Worm (Caenorhabditis elegans) whole organism, L2 larva: Measurements from ENCODE around the gene F29B9.1.

Source experiments
- C34F6.9 ChIP-seq: fragments of 150-350 bp; optimal IDR thresholded peaks from 2 replicates; lab custom pipeline; 2014; ENCODE audit warnings: missing biosample characterization, missing genetic modification characterization
- F13H6.1 ChIP-seq: sonication (generic microtip); optimal IDR thresholded peaks from 2 replicates; lab custom pipeline; 2016; ENCODE audit warnings: missing genetic modification characterization, missing compliant biosample characterization
- Y55F3AM.14 ChIP-seq: fragments of 200-800 bp; sonication (Bioruptor generic); optimal IDR thresholded peaks from 2 replicates; lab custom pipeline; 2018; ENCODE audit warnings: mild to moderate bottlenecking, missing genetic modification characterization, missing compliant biosample characterization
- ZK546.5 ChIP-seq: sonication (generic microtip); optimal IDR thresholded peaks from 2 replicates; lab custom pipeline; 2017; ENCODE audit warnings: missing biosample characterization, missing genetic modification characterization
- alr-1 ChIP-seq: fragments of 150-350 bp; optimal IDR thresholded peaks from 2 replicates; lab custom pipeline; 2014; ENCODE audit warnings: missing biosample characterization, missing genetic modification characterization
- ama-1 ChIP-seq: fragments of 150-350 bp; optimal IDR thresholded peaks from 2 replicates; lab custom pipeline; 2018; ENCODE audit warnings: inconsistent platforms
- blmp-1 ChIP-seq: sonication (generic microtip); optimal IDR thresholded peaks from 2 replicates; lab custom pipeline; 2017; ENCODE audit warnings: missing genetic modification characterization, mild to moderate bottlenecking, missing compliant biosample characterization, antibody characterized with exemption, moderate library complexity; ENCODE audit not compliant: insufficient read depth
- ceh-82 ChIP-seq: fragments of 150-350 bp; optimal IDR thresholded peaks from 2 replicates; lab custom pipeline; 2014; ENCODE audit warnings: missing biosample characterization, missing genetic modification characterization
- dmd-4 ChIP-seq: sonication (generic microtip); optimal IDR thresholded peaks from 2 replicates; lab custom pipeline; 2017; ENCODE audit warnings: missing biosample characterization, missing genetic modification characterization
- egl-27 ChIP-seq: sonication (generic microtip); optimal IDR thresholded peaks from 3 replicates; lab custom pipeline; 2017; ENCODE audit warnings: missing biosample characterization, missing genetic modification reagents, missing genetic modification characterization
- elt-1 ChIP-seq: fragments of 150-350 bp; optimal IDR thresholded peaks from 2 replicates; lab custom pipeline; 2014; ENCODE audit warnings: missing biosample characterization, missing genetic modification characterization
- fos-1 ChIP-seq: fragments of 150-350 bp; optimal IDR thresholded peaks from 2 replicates; lab custom pipeline; 2014; ENCODE audit warnings: missing biosample characterization, missing genetic modification characterization
- gmeb-1 ChIP-seq: fragments of 150-350 bp; optimal IDR thresholded peaks from 2 replicates; lab custom pipeline; 2014; ENCODE audit warnings: missing biosample characterization, missing genetic modification characterization
- lin-11 ChIP-seq: fragments of 150-350 bp; sonication (generic microtip); optimal IDR thresholded peaks from 2 replicates; lab custom pipeline; 2014; ENCODE audit warnings: missing biosample characterization, missing genetic modification characterization, inconsistent platforms, mixed read lengths
- lin-39 ChIP-seq: fragments of 150-350 bp; optimal IDR thresholded peaks from 2 replicates; lab custom pipeline; 2014; ENCODE audit warnings: missing biosample characterization, missing genetic modification reagents, missing genetic modification characterization
- lsy-2 ChIP-seq, 2 experiments: fragments of 150-350 bp in 1 of 2; sonication (generic microtip) in 1 of 2; optimal IDR thresholded peaks; 2 replicates each; lab custom pipeline; 2014 to 2017; ENCODE audit warnings: missing biosample characterization in 2 of 2, missing genetic modification characterization in 2 of 2
- mab-5 ChIP-seq: fragments of 150-350 bp; optimal IDR thresholded peaks from 2 replicates; lab custom pipeline; 2014; ENCODE audit warnings: missing biosample characterization, missing genetic modification characterization
- mbf-1 ChIP-seq: sonication (generic microtip); optimal IDR thresholded peaks from 2 replicates; lab custom pipeline; 2017; ENCODE audit warnings: missing biosample characterization, missing genetic modification characterization
- mdl-1 ChIP-seq, 2 experiments: fragments of 150-350 bp in 1 of 2; sonication (generic microtip) in 1 of 2; optimal IDR thresholded peaks; 2 replicates each; lab custom pipeline; 2017; ENCODE audit warnings: missing biosample characterization in 2 of 2, missing genetic modification characterization in 2 of 2
- nhr-10 ChIP-seq: sonication (generic microtip); optimal IDR thresholded peaks from 2 replicates; lab custom pipeline; 2017; ENCODE audit warnings: missing biosample characterization, missing genetic modification characterization
- nhr-12 ChIP-seq: fragments of 150-350 bp; optimal IDR thresholded peaks from 2 replicates; lab custom pipeline; 2014; ENCODE audit warnings: missing biosample characterization, missing genetic modification characterization
- nhr-21 ChIP-seq: fragments of 150-350 bp; optimal IDR thresholded peaks from 2 replicates; lab custom pipeline; 2014; ENCODE audit warnings: missing biosample characterization, missing genetic modification characterization
- nhr-23 ChIP-seq: fragments of 150-350 bp; optimal IDR thresholded peaks from 2 replicates; lab custom pipeline; 2014; ENCODE audit warnings: missing biosample characterization, missing genetic modification reagents, missing genetic modification characterization
- nhr-237 ChIP-seq: fragments of 150-350 bp; optimal IDR thresholded peaks from 2 replicates; lab custom pipeline; 2014; ENCODE audit warnings: missing biosample characterization, missing genetic modification characterization
- nhr-6 ChIP-seq: fragments of 150-350 bp; optimal IDR thresholded peaks from 2 replicates; lab custom pipeline; 2014; ENCODE audit warnings: missing biosample characterization, missing genetic modification characterization
- nhr-77 ChIP-seq: fragments of 150-350 bp; optimal IDR thresholded peaks from 2 replicates; lab custom pipeline; 2014; ENCODE audit warnings: missing biosample characterization, missing genetic modification characterization
- peb-1 ChIP-seq: fragments of 150-350 bp; optimal IDR thresholded peaks from 2 replicates; lab custom pipeline; 2014; ENCODE audit warnings: missing biosample characterization, missing genetic modification characterization
- sem-4 ChIP-seq: fragments of 150-350 bp; optimal IDR thresholded peaks from 2 replicates; lab custom pipeline; 2014; ENCODE audit warnings: missing biosample characterization, missing genetic modification reagents, missing genetic modification characterization
- skn-1 ChIP-seq: sonication (generic microtip); optimal IDR thresholded peaks from 2 replicates; lab custom pipeline; 2017; ENCODE audit warnings: missing biosample characterization, missing genetic modification characterization
- sma-9 ChIP-seq, 2 experiments: fragments of 150-350 bp in 1 of 2; sonication (generic microtip) in 1 of 2; optimal IDR thresholded peaks; 2 replicates each; lab custom pipeline; 2014 to 2016; ENCODE audit warnings: missing genetic modification characterization in 2 of 2, mild to moderate bottlenecking in 1 of 2, missing biosample characterization in 1 of 2, missing compliant biosample characterization in 1 of 2, missing genetic modification reagents in 1 of 2, moderate library complexity in 1 of 2
- unc-39 ChIP-seq: fragments of 150-350 bp; optimal IDR thresholded peaks from 2 replicates; lab custom pipeline; 2014; ENCODE audit warnings: missing biosample characterization, missing genetic modification characterization
- unc-62 ChIP-seq: fragments of 150-350 bp; optimal IDR thresholded peaks from 2 replicates; lab custom pipeline; 2014; ENCODE audit warnings: missing biosample characterization, missing genetic modification reagents, missing genetic modification characterization
- zag-1 ChIP-seq: fragments of 150-350 bp; optimal IDR thresholded peaks from 2 replicates; lab custom pipeline; 2014; ENCODE audit warnings: missing biosample characterization, missing genetic modification characterization
- ztf-1 ChIP-seq: fragments of 200-800 bp; sonication (Bioruptor generic); conservative IDR thresholded peaks from 2 replicates; pipeline ENCODE4 v1.3.6; 2022; ENCODE audit warnings: missing genetic modification characterization, missing compliant biosample characterization
- ztf-11 ChIP-seq: sonication (generic microtip); optimal IDR thresholded peaks from 2 replicates; lab custom pipeline; 2017; ENCODE audit warnings: missing biosample characterization, missing genetic modification characterization
- ztf-4 ChIP-seq: fragments of 150-350 bp; optimal IDR thresholded peaks from 2 replicates; lab custom pipeline; 2014; ENCODE audit warnings: missing biosample characterization, missing genetic modification characterization

Gene F29B9.1

DNA sequence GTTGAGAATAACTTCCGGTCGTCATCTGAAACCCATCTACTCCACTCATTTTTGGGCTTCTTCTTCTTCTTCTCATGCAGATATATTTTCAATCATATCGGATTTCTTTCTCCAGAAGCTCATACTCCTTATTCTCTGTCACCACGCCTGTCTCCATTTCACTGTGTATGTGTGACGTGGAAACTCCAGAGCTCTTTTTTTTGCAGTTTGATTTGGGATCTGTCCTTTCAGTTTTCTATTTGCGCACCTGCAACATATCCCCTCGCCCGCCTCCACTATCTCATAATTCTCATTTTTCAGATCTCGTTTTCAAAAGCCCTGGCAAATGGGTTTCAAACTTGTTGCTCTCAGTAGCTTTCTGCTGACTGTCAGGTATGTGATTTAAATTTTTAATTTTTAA lies 13.5 kb downstream of the F29B9.1 start, which contains the start of gene kin-36:
Gene kin-36, plus strand, starts transcription at position 301 of the 400 bp plus-strand sequence.
- TF ChIP-seq mbf-1 (tag; lab: Kevin White, UChicago): no peak
- no peak for TF ChIP-seq ceh-82 (tag; lab: Kevin White, UChicago)
- no peak for TF ChIP-seq nhr-6 (tag; lab: Kevin White, UChicago)
- TF ChIP-seq sma-9 (GFP tag; optimal IDR thresholded peaks at IDR 0.05; lab: Kevin White, UChicago): no peak
- TF ChIP-seq sma-9 (tag; optimal IDR thresholded peaks at IDR 0.05; lab: Kevin White, UChicago): no peak
- no peak for TF ChIP-seq elt-1
- no peak for TF ChIP-seq nhr-23 (tag; lab: Kevin White, UChicago)
- no peak for TF ChIP-seq skn-1
- no peak for TF ChIP-seq C34F6.9 (tag; lab: Kevin White, UChicago)
- no peak for TF ChIP-seq unc-39
- TF ChIP-seq mab-5 (tag; lab: Kevin White, UChicago): no peak
- no peak for TF ChIP-seq Y55F3AM.14 (GFP tag; lab: Kevin White, UChicago)
- no peak for TF ChIP-seq mdl-1 (tag; optimal IDR thresholded peaks at IDR 0.05; lab: Kevin White, UChicago)
- TF ChIP-seq F13H6.1 (tag; lab: Kevin White, UChicago): no peak

DNA sequence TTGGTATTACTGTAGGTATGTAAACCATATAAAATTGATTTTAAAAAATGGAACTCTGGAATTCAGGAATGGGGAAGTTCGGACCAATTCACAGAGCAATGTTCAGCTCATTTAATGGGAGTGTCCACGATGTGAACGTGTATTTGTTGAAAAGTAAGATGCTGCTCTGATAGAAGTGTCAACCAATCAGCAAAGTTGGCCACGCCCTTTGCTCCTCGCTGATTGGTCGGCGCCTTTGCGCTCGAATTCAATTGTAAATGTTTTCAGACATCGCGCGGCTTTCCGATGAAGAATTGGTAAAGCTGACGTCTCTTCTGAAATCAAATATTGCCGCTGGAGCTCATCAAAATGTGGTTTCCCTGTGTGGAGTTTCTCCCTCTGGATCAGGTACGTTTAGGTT lies 18.0 kb downstream of the F29B9.1 start:
- TF ChIP-seq unc-39 (no peak), nhr-21 (tag; lab: Kevin White, UChicago) (no peak), blmp-1 (tag; lab: Kevin White, UChicago) (no peak), ceh-82 (tag; lab: Kevin White, UChicago) (no peak), sem-4 (tag; lab: Kevin White, UChicago) (no peak), fos-1 (no peak), ztf-11 (tag; lab: Kevin White, UChicago) (no peak), lin-11 (tag; lab: Kevin White, UChicago) (no peak), alr-1 (tag; lab: Kevin White, UChicago) (no peak), ama-1 (no peak), nhr-77 (tag; lab: Kevin White, UChicago) (no peak), ZK546.5 (no peak), ztf-4 (tag; lab: Kevin White, UChicago) (no peak), nhr-12 (no peak), skn-1 (no peak), C34F6.9 (tag; lab: Kevin White, UChicago) (no peak)

DNA sequence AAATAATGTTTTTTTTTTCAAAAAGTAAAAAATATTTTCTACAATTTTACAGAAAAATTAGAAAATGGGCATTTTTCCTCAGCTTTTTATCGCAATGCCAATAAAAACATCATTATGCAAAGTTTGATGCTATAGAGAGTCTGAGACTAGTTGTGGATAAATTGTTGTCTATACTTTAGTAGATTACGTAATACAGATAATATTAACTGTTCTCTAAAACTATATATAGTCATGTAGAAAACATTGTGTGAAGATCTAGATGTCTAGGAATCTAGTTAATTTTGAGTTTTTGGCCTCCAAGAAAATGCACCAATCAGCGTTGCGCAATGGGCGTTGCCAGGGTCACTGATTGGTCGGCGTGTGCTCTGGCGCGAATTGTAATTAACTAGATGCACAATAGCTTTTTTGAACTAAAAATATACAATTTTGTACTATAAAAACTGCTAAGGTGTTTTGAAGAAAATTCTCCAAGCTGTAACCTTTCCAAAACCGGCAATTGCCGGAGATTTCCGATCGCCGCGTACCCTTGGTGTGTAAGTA lies 21.2 kb downstream of the F29B9.1 start:
- TF ChIP-seq mdl-1 (tag; optimal IDR thresholded peaks at IDR 0.05; lab: Kevin White, UChicago) (no peak), elt-1 (no peak), egl-27 (tag; lab: Kevin White, UChicago) (no peak), skn-1 (no peak), sem-4 (tag; lab: Kevin White, UChicago) (no peak), lin-11 (tag; lab: Kevin White, UChicago) (no peak), nhr-6 (tag; lab: Kevin White, UChicago) (no peak), nhr-21 (tag; lab: Kevin White, UChicago) (no peak), ceh-82 (tag; lab: Kevin White, UChicago) (no peak)
- TF ChIP-seq, all 48 proteins: peak for 0

DNA sequence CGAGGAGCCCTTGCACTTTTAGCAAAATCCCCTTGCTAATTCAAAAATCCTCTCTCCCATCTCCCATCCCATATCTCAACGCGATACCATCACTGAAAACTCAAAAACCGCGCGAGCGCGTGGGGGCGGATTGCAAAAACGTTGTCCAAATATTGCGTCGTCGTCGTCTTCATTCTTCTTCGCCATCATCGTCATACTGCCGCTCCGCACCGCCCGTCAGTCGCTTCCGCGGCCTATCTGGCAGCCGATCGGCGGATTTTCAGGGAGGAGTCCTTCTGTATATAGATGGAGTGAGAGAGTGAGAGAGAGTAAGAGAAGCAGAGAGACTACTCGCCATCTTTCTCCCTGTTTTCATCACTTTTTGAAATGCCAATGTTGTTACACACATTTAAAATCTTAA lies 21.7 kb downstream of the F29B9.1 start:
- TF ChIP-seq nhr-10 (tag; lab: Kevin White, UChicago) (no peak), nhr-12 (no peak), ztf-1 (no peak), nhr-237 (tag; lab: Kevin White, UChicago) (no peak), lsy-2 (tag; optimal IDR thresholded peaks at IDR 0.05; lab: Kevin White, UChicago) (no peak), fos-1 (no peak)

DNA sequence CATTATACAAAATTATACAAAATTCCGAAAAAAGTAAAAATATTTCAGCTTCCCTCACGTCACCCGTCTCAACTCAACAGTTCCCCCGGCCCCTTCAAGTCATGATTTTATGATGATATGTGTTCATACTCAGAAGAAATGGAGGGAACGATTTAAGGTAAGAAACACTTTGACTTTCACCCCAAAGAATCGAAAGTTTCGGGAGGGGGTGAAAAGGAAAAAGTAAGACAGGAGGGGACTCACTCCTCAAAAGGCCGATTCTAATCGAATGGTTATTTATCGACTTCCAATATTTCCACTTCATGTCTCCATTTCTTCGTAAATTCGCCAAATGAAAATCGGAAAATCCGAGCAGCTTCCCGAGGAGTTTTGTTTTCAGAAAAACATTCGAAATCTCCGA lies 23.0 kb downstream of the F29B9.1 start, which contains the start of gene bus-4:
Gene bus-4, plus strand, starts transcription at position 49 of the 400 bp plus-strand sequence.
- TF ChIP-seq blmp-1 (tag; lab: Kevin White, UChicago) (peak; percentile 61), nhr-23 (tag; lab: Kevin White, UChicago) (no peak)

DNA sequence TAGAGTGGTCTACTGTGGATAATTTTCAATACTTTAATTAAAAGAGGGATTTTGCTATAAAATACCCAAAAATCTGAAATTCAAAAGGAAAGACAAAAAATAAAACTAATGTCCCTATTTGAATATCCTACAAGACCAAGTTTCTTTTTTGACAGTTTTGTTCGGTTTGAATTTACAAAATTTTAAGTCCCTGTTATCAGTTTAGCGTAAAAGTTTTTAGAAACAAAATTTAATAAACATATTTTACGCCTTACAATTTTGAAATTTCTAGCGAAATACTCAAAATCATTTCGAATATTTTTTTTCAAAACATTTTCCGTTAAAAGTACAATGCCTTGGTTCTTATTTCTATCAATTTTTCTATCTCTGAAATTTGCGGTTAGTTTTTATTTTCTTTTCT lies 27.3 kb downstream of the F29B9.1 start, which contains the start of gene spe-51:
Gene spe-51, plus strand, starts transcription at position 301 of the 400 bp plus-strand sequence.
- TF ChIP-seq gmeb-1 (no peak), dmd-4 (tag; lab: Kevin White, UChicago) (no peak), lsy-2 (tag; optimal IDR thresholded peaks at IDR 0.05; lab: Kevin White, UChicago) (no peak), alr-1 (tag; lab: Kevin White, UChicago) (no peak), zag-1 (no peak), nhr-6 (tag; lab: Kevin White, UChicago) (no peak), elt-1 (no peak), nhr-10 (tag; lab: Kevin White, UChicago) (no peak), peb-1 (no peak), blmp-1 (tag; lab: Kevin White, UChicago) (no peak), sem-4 (tag; lab: Kevin White, UChicago) (no peak), ztf-4 (tag; lab: Kevin White, UChicago) (no peak), nhr-237 (tag; lab: Kevin White, UChicago) (no peak), lin-39 (tag; lab: Kevin White, UChicago) (no peak), unc-62 (GFP tag; lab: Kevin White, UChicago) (no peak), nhr-23 (tag; lab: Kevin White, UChicago) (no peak), ama-1 (no peak)
